Worm (Caenorhabditis elegans) whole organism, L2 larva: Measurements from ENCODE around the gene R10E8.3.

Source experiments
- C34F6.9 ChIP-seq: fragments of 150-350 bp; optimal IDR thresholded peaks from 2 replicates; lab custom pipeline; 2014; ENCODE audit warnings: missing biosample characterization, missing genetic modification characterization
- F13H6.1 ChIP-seq: sonication (generic microtip); optimal IDR thresholded peaks from 2 replicates; lab custom pipeline; 2016; ENCODE audit warnings: missing genetic modification characterization, missing compliant biosample characterization
- R02D3.7 ChIP-seq: fragments of 150-350 bp; optimal IDR thresholded peaks from 2 replicates; lab custom pipeline; 2014; ENCODE audit warnings: missing biosample characterization, missing genetic modification characterization
- alr-1 ChIP-seq: fragments of 150-350 bp; optimal IDR thresholded peaks from 2 replicates; lab custom pipeline; 2014; ENCODE audit warnings: missing biosample characterization, missing genetic modification characterization
- aly-2 ChIP-seq: fragments of 150-350 bp; optimal IDR thresholded peaks from 2 replicates; lab custom pipeline; 2014; ENCODE audit warnings: missing biosample characterization, missing genetic modification characterization
- ama-1 ChIP-seq: fragments of 150-350 bp; optimal IDR thresholded peaks from 2 replicates; lab custom pipeline; 2018; ENCODE audit warnings: inconsistent platforms
- blmp-1 ChIP-seq: sonication (generic microtip); optimal IDR thresholded peaks from 2 replicates; lab custom pipeline; 2017; ENCODE audit warnings: missing genetic modification characterization, mild to moderate bottlenecking, missing compliant biosample characterization, antibody characterized with exemption, moderate library complexity; ENCODE audit not compliant: insufficient read depth
- ceh-16 ChIP-seq: fragments of 150-350 bp; optimal IDR thresholded peaks from 2 replicates; lab custom pipeline; 2014; ENCODE audit warnings: missing biosample characterization, missing genetic modification characterization
- ceh-82 ChIP-seq: fragments of 150-350 bp; optimal IDR thresholded peaks from 2 replicates; lab custom pipeline; 2014; ENCODE audit warnings: missing biosample characterization, missing genetic modification characterization
- crh-2 ChIP-seq: sonication (generic microtip); optimal IDR thresholded peaks from 2 replicates; lab custom pipeline; 2017; ENCODE audit warnings: missing biosample characterization, missing genetic modification characterization
- dmd-4 ChIP-seq: sonication (generic microtip); optimal IDR thresholded peaks from 2 replicates; lab custom pipeline; 2017; ENCODE audit warnings: missing biosample characterization, missing genetic modification characterization
- egl-27 ChIP-seq: sonication (generic microtip); optimal IDR thresholded peaks from 3 replicates; lab custom pipeline; 2017; ENCODE audit warnings: missing biosample characterization, missing genetic modification reagents, missing genetic modification characterization
- elt-1 ChIP-seq: fragments of 150-350 bp; optimal IDR thresholded peaks from 2 replicates; lab custom pipeline; 2014; ENCODE audit warnings: missing biosample characterization, missing genetic modification characterization
- elt-3 ChIP-seq: sonication (generic microtip); optimal IDR thresholded peaks from 2 replicates; lab custom pipeline; 2017; ENCODE audit warnings: missing biosample characterization, missing genetic modification characterization
- fos-1 ChIP-seq: fragments of 150-350 bp; optimal IDR thresholded peaks from 2 replicates; lab custom pipeline; 2014; ENCODE audit warnings: missing biosample characterization, missing genetic modification characterization
- lin-11 ChIP-seq: fragments of 150-350 bp; sonication (generic microtip); optimal IDR thresholded peaks from 2 replicates; lab custom pipeline; 2014; ENCODE audit warnings: missing biosample characterization, missing genetic modification characterization, inconsistent platforms, mixed read lengths
- lin-13 ChIP-seq: fragments of 150-350 bp; optimal IDR thresholded peaks from 2 replicates; lab custom pipeline; 2014; ENCODE audit warnings: missing biosample characterization, missing genetic modification reagents, missing genetic modification characterization
- lsy-2 ChIP-seq, 2 experiments: fragments of 150-350 bp in 1 of 2; sonication (generic microtip) in 1 of 2; optimal IDR thresholded peaks; 2 replicates each; lab custom pipeline; 2014 to 2017; ENCODE audit warnings: missing biosample characterization in 2 of 2, missing genetic modification characterization in 2 of 2
- mab-5 ChIP-seq: fragments of 150-350 bp; optimal IDR thresholded peaks from 2 replicates; lab custom pipeline; 2014; ENCODE audit warnings: missing biosample characterization, missing genetic modification characterization
- mdl-1 ChIP-seq, 2 experiments: fragments of 150-350 bp in 1 of 2; sonication (generic microtip) in 1 of 2; optimal IDR thresholded peaks; 2 replicates each; lab custom pipeline; 2017; ENCODE audit warnings: missing biosample characterization in 2 of 2, missing genetic modification characterization in 2 of 2
- nhr-11 ChIP-seq: fragments of 150-350 bp; optimal IDR thresholded peaks from 2 replicates; lab custom pipeline; 2014; ENCODE audit warnings: missing biosample characterization, missing genetic modification characterization
- nhr-12 ChIP-seq: fragments of 150-350 bp; optimal IDR thresholded peaks from 2 replicates; lab custom pipeline; 2014; ENCODE audit warnings: missing biosample characterization, missing genetic modification characterization
- nhr-129 ChIP-seq: fragments of 150-350 bp; optimal IDR thresholded peaks from 2 replicates; lab custom pipeline; 2014; ENCODE audit warnings: missing biosample characterization, missing genetic modification characterization
- nhr-21 ChIP-seq: fragments of 150-350 bp; optimal IDR thresholded peaks from 2 replicates; lab custom pipeline; 2014; ENCODE audit warnings: missing biosample characterization, missing genetic modification characterization
- nhr-25 ChIP-seq: fragments of 150-350 bp; sonication (generic microtip); optimal IDR thresholded peaks from 3 replicates; lab custom pipeline; 2014; ENCODE audit warnings: missing biosample characterization, missing genetic modification characterization
- nhr-6 ChIP-seq: fragments of 150-350 bp; optimal IDR thresholded peaks from 2 replicates; lab custom pipeline; 2014; ENCODE audit warnings: missing biosample characterization, missing genetic modification characterization
- peb-1 ChIP-seq: fragments of 150-350 bp; optimal IDR thresholded peaks from 2 replicates; lab custom pipeline; 2014; ENCODE audit warnings: missing biosample characterization, missing genetic modification characterization
- skn-1 ChIP-seq: sonication (generic microtip); optimal IDR thresholded peaks from 2 replicates; lab custom pipeline; 2017; ENCODE audit warnings: missing biosample characterization, missing genetic modification characterization
- sma-3 ChIP-seq: sonication (generic microtip); optimal IDR thresholded peaks from 2 replicates; lab custom pipeline; 2016; ENCODE audit warnings: missing genetic modification reagents, missing genetic modification characterization, missing compliant biosample characterization
- snpc-4 ChIP-seq: fragments of 150-350 bp; optimal IDR thresholded peaks from 2 replicates; lab custom pipeline; 2014; ENCODE audit warnings: missing biosample characterization, missing genetic modification characterization
- unc-39 ChIP-seq: fragments of 150-350 bp; optimal IDR thresholded peaks from 2 replicates; lab custom pipeline; 2014; ENCODE audit warnings: missing biosample characterization, missing genetic modification characterization
- unc-55 ChIP-seq: fragments of 150-350 bp; sonication (generic microtip); optimal IDR thresholded peaks from 3 replicates; lab custom pipeline; 2014; ENCODE audit warnings: missing biosample characterization, missing genetic modification reagents, missing genetic modification characterization
- ztf-1 ChIP-seq: fragments of 200-800 bp; sonication (Bioruptor generic); conservative IDR thresholded peaks from 2 replicates; pipeline ENCODE4 v1.3.6; 2022; ENCODE audit warnings: missing genetic modification characterization, missing compliant biosample characterization
- ztf-11 ChIP-seq: sonication (generic microtip); optimal IDR thresholded peaks from 2 replicates; lab custom pipeline; 2017; ENCODE audit warnings: missing biosample characterization, missing genetic modification characterization

The R10E8.3 gene

ce11 chrV:18266238-18266637 lies 29.7 kb upstream of the R10E8.3 start, which contains the start of gene R10E8.6:
Gene R10E8.6, minus strand, starts transcription at chrV:18266391.
- TF ChIP-seq unc-55: no peak
- peak; percentile 53 for TF ChIP-seq fos-1 (tag; lab: Kevin White, UChicago)
- peak; percentile 10 for TF ChIP-seq crh-2

ce11 chrV:18265514-18265913 lies 28.9 kb upstream of the R10E8.3 start:
- TF ChIP-seq nhr-21 (tag; lab: Kevin White, UChicago) (no peak), mab-5 (tag; lab: Kevin White, UChicago) (no peak), R02D3.7 (tag; lab: Kevin White, UChicago) (no peak), blmp-1 (tag; lab: Kevin White, UChicago) (no peak), ztf-1 (GFP tag; lab: Robert Waterston, UW) (no peak), dmd-4 (tag; lab: Kevin White, UChicago) (no peak), aly-2 (tag; lab: Kevin White, UChicago) (no peak), C34F6.9 (no peak), snpc-4 (no peak)

DNA sequence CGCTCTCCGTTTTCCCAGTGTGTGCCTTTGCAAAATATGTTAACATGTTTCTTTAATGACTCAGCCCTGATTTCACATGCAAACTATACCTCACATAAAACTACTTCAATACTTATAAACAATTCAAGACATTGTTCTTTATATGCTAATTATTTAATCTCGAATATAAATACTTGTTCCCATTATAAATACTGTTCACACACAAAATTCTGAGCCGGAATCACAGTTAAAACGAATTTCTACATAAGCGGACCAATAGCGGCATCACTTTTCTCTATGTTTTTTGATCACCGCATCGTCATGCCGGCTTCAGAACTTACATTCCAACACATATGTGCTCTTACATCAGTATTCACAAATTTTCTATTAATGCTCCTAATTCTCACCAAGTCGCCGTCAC lies 17.9 kb upstream of the R10E8.3 start, which contains the start of gene R10E8.5:
Gene R10E8.5 (plus strand): TSS at position 301 of the 400 bp plus-strand sequence.
- TF ChIP-seq nhr-12 (tag; lab: Kevin White, UChicago): no peak
- no peak for TF ChIP-seq nhr-25 (tag; lab: Kevin White, UChicago)
- no peak for TF ChIP-seq ztf-11
- no peak for TF ChIP-seq ama-1 (lab: Kevin White, UChicago)
- no peak for TF ChIP-seq unc-39 (tag; lab: Kevin White, UChicago)
- TF ChIP-seq ceh-16 (tag; lab: Kevin White, UChicago): no peak
- TF ChIP-seq peb-1 (tag; lab: Kevin White, UChicago): no peak
- TF ChIP-seq ceh-82 (tag; lab: Kevin White, UChicago): no peak
- TF ChIP-seq lin-13: no peak
- TF ChIP-seq F13H6.1 (tag; lab: Kevin White, UChicago): no peak
- no peak for TF ChIP-seq skn-1 (tag; lab: Kevin White, UChicago)
- no peak for TF ChIP-seq ztf-1 (GFP tag; lab: Robert Waterston, UW)
- TF ChIP-seq R02D3.7 (tag; lab: Kevin White, UChicago): no peak
- TF ChIP-seq unc-55: no peak
- TF ChIP-seq lsy-2 (tag; optimal IDR thresholded peaks at IDR 0.05; lab: Kevin White, UChicago): no peak
- TF ChIP-seq lin-11 (tag; lab: Kevin White, UChicago): no peak
- no peak for TF ChIP-seq sma-3

- no peak for TF ChIP-seq ama-1 (lab: Kevin White, UChicago)
- no peak for TF ChIP-seq egl-27 (tag; lab: Kevin White, UChicago)
- TF ChIP-seq C34F6.9: no peak
- TF ChIP-seq nhr-129 (tag; lab: Kevin White, UChicago): no peak
- no peak for TF ChIP-seq alr-1 (tag; lab: Kevin White, UChicago)
Measured at ce11 chrV:18253494-18253893, 16.9 kb upstream of the R10E8.3 start, which contains the start of gene R10E8.2. Gene R10E8.2, plus strand, starts transcription at chrV:18253794.

ce11 chrV:18252239-18252638 lies 15.7 kb upstream of the R10E8.3 start, which contains the start of gene R10E8.1:
Gene R10E8.1, minus strand, starts transcription at chrV:18252416.
- TF ChIP-seq ztf-11: no peak
- peak; percentile 73 for TF ChIP-seq fos-1 (tag; lab: Kevin White, UChicago)
- no peak for TF ChIP-seq nhr-6 (tag; lab: Kevin White, UChicago)
- TF ChIP-seq ceh-82 (tag; lab: Kevin White, UChicago): no peak
- no peak for TF ChIP-seq snpc-4
- TF ChIP-seq crh-2: peak; percentile 4
- TF ChIP-seq R02D3.7 (tag; lab: Kevin White, UChicago): no peak
- no peak for TF ChIP-seq mab-5 (tag; lab: Kevin White, UChicago)
- no peak for TF ChIP-seq nhr-11

- TF ChIP-seq elt-1 (no peak), fos-1 (tag; lab: Kevin White, UChicago) (peak; percentile 79), mdl-1 (tag; optimal IDR thresholded peaks at IDR 0.05; lab: Kevin White, UChicago) (no peak), elt-3 (tag; lab: Kevin White, UChicago) (no peak), mab-5 (tag; lab: Kevin White, UChicago) (no peak), unc-55 (no peak), ztf-1 (GFP tag; lab: Robert Waterston, UW) (no peak), ama-1 (lab: Kevin White, UChicago) (no peak)
Measured at ce11 chrV:18246077-18246476, 9.5 kb upstream of the R10E8.3 start.
